Worm (Caenorhabditis elegans) whole organism, L2 larva: ENCODE results near the gene K01A6.4.

Experiments used
- Y55F3AM.14 ChIP-seq: fragments of 200-800 bp; sonication (Bioruptor generic); optimal IDR thresholded peaks from 2 replicates; lab custom pipeline; 2018; ENCODE audit warnings: mild to moderate bottlenecking, missing genetic modification characterization, missing compliant biosample characterization
- ZK546.5 ChIP-seq: sonication (generic microtip); optimal IDR thresholded peaks from 2 replicates; lab custom pipeline; 2017; ENCODE audit warnings: missing biosample characterization, missing genetic modification characterization
- crh-2 ChIP-seq: sonication (generic microtip); optimal IDR thresholded peaks from 2 replicates; lab custom pipeline; 2017; ENCODE audit warnings: missing biosample characterization, missing genetic modification characterization
- egl-27 ChIP-seq: sonication (generic microtip); optimal IDR thresholded peaks from 3 replicates; lab custom pipeline; 2017; ENCODE audit warnings: missing biosample characterization, missing genetic modification reagents, missing genetic modification characterization
- elt-1 ChIP-seq: fragments of 150-350 bp; optimal IDR thresholded peaks from 2 replicates; lab custom pipeline; 2014; ENCODE audit warnings: missing biosample characterization, missing genetic modification characterization
- fos-1 ChIP-seq: fragments of 150-350 bp; optimal IDR thresholded peaks from 2 replicates; lab custom pipeline; 2014; ENCODE audit warnings: missing biosample characterization, missing genetic modification characterization
- mab-5 ChIP-seq: fragments of 150-350 bp; optimal IDR thresholded peaks from 2 replicates; lab custom pipeline; 2014; ENCODE audit warnings: missing biosample characterization, missing genetic modification characterization
- mbf-1 ChIP-seq: sonication (generic microtip); optimal IDR thresholded peaks from 2 replicates; lab custom pipeline; 2017; ENCODE audit warnings: missing biosample characterization, missing genetic modification characterization
- nhr-237 ChIP-seq: fragments of 150-350 bp; optimal IDR thresholded peaks from 2 replicates; lab custom pipeline; 2014; ENCODE audit warnings: missing biosample characterization, missing genetic modification characterization
- sem-4 ChIP-seq: fragments of 150-350 bp; optimal IDR thresholded peaks from 2 replicates; lab custom pipeline; 2014; ENCODE audit warnings: missing biosample characterization, missing genetic modification reagents, missing genetic modification characterization
- sma-9 ChIP-seq, 2 experiments: fragments of 150-350 bp in 1 of 2; sonication (generic microtip) in 1 of 2; optimal IDR thresholded peaks; 2 replicates each; lab custom pipeline; 2014 to 2016; ENCODE audit warnings: missing genetic modification characterization in 2 of 2, mild to moderate bottlenecking in 1 of 2, missing biosample characterization in 1 of 2, missing compliant biosample characterization in 1 of 2, missing genetic modification reagents in 1 of 2, moderate library complexity in 1 of 2
- unc-55 ChIP-seq: fragments of 150-350 bp; sonication (generic microtip); optimal IDR thresholded peaks from 3 replicates; lab custom pipeline; 2014; ENCODE audit warnings: missing biosample characterization, missing genetic modification reagents, missing genetic modification characterization
- unc-62 ChIP-seq: fragments of 150-350 bp; optimal IDR thresholded peaks from 2 replicates; lab custom pipeline; 2014; ENCODE audit warnings: missing biosample characterization, missing genetic modification reagents, missing genetic modification characterization
- zag-1 ChIP-seq: fragments of 150-350 bp; optimal IDR thresholded peaks from 2 replicates; lab custom pipeline; 2014; ENCODE audit warnings: missing biosample characterization, missing genetic modification characterization
- ztf-1 ChIP-seq: fragments of 200-800 bp; sonication (Bioruptor generic); conservative IDR thresholded peaks from 2 replicates; pipeline ENCODE4 v1.3.6; 2022; ENCODE audit warnings: missing genetic modification characterization, missing compliant biosample characterization

The K01A6.4 gene

ce11 chrIV:11691524-11691923, 48.6 kb downstream of the K01A6.4 start:
- TF ChIP-seq zag-1 (tag; lab: Kevin White, UChicago): no peak

- TF ChIP-seq mbf-1 (no peak), nhr-237 (tag; lab: Kevin White, UChicago) (no peak), sma-9 (GFP tag; optimal IDR thresholded peaks at IDR 0.05; lab: Kevin White, UChicago) (no peak), sma-9 (tag; optimal IDR thresholded peaks at IDR 0.05; lab: Kevin White, UChicago) (no peak), egl-27 (tag; lab: Kevin White, UChicago) (no peak), zag-1 (tag; lab: Kevin White, UChicago) (no peak), ZK546.5 (tag; lab: Kevin White, UChicago) (no peak), sem-4 (tag; lab: Kevin White, UChicago) (no peak), fos-1 (no peak), crh-2 (no peak), unc-62 (GFP tag; lab: Kevin White, UChicago) (no peak), mab-5 (tag; lab: Kevin White, UChicago) (no peak), unc-55 (GFP tag; lab: Kevin White, UChicago) (no peak), ztf-1 (GFP tag; lab: Robert Waterston, UW) (no peak), Y55F3AM.14 (no peak), elt-1 (no peak)
These were observed 49.1 kb downstream of the K01A6.4 start, which contains the start of gene let-60 for ce11 chrIV:11690988-11691387. TSS of gene let-60 (minus strand) at chrIV:11691088.
